Worm (Caenorhabditis elegans): ENCODE results near the gene sup-10.

DNA sequence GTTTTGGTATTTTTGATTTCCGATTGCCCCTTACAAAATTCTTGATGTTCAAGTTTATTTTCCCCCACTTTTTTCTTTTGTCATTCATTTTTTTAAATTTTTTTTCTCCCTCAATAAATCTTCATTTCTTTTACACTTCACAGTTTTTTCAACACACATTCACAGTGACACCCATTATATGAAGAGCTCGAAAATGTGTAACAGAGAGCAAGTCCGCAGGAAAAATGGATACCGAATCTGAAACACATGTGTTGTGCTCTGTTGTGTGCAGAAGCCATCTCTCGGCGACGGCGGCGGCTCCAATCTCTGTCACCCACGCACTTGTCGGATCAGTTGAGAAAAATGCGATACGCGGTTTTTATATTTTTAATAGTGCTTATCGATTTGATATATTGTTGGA lies at the start of gene sup-10:
- TF ChIP-seq ama-1 (optimal IDR thresholded peaks at IDR 0.05) (no peak), ceh-13 (GFP tag; optimal IDR thresholded peaks at IDR 0.05) (no peak), tbx-11 (GFP tag; IDR thresholded peaks at IDR 0.05) (no peak), sea-1 (GFP tag; conservative IDR thresholded peaks at IDR 0.05) (no peak), scrt-1 (GFP tag; IDR thresholded peaks at IDR 0.05) (no peak), hnd-1 (tag; optimal IDR thresholded peaks at IDR 0.05) (no peak), tbx-37 (GFP tag; conservative IDR thresholded peaks at IDR 0.05) (no peak)
